Fruit fly (Drosophila melanogaster): ENCODE measurements around the gene CG14275.

The CG14275 gene

dm6 chr2L:8319858-8320525 is 7.3 kb upstream of the CG14275 start, which contains the start of the genes mtsh and strat (continued):
- peak; percentile 60; the same call in 1 of the 3 replicates for TF ChIP-seq so (GFP tag; IDR thresholded peaks at IDR 0.05)
- peak; percentile 73 for TF ChIP-seq CrebB (tag; optimal IDR thresholded peaks at IDR 0.05)
- TF ChIP-seq seq (GFP tag; IDR thresholded peaks at IDR 0.05), result no peak
- peak; percentile 8 for TF ChIP-seq org-1 (GFP tag; optimal IDR thresholded peaks at IDR 0.05)
- TF ChIP-seq CG4617 (GFP tag; optimal IDR thresholded peaks at IDR 0.05; ENCODE audit: borderline replicate concordance), result peak; percentile 96
- no peak for TF ChIP-seq CG9932 (GFP tag; IDR thresholded peaks at IDR 0.05)
- TF ChIP-seq MTF-1 (GFP tag; optimal IDR thresholded peaks at IDR 0.05; ENCODE audit: borderline replicate concordance), result peak; percentile 85
- peak; percentile 46 for TF ChIP-seq ems (GFP tag; optimal IDR thresholded peaks at IDR 0.05)
- peak; percentile 81 for TF ChIP-seq CG6765 (GFP tag; optimal IDR thresholded peaks at IDR 0.05)
- no peak for TF ChIP-seq CG7357 (GFP tag; IDR thresholded peaks at IDR 0.05)
- peak; percentile 64 for TF ChIP-seq MESR4 (GFP tag; optimal IDR thresholded peaks at IDR 0.05)
- no peak for TF ChIP-seq toy (GFP tag; IDR thresholded peaks at IDR 0.05)
- TF ChIP-seq CG12659 (GFP tag; optimal IDR thresholded peaks at IDR 0.05), result peak; percentile 55
- no peak for TF ChIP-seq hkb (optimal IDR thresholded peaks at IDR 0.05)
- peak; percentile 37 for TF ChIP-seq hkb (GFP tag; IDR thresholded peaks at IDR 0.05)
- TF ChIP-seq prd (optimal IDR thresholded peaks at IDR 0.05), result no peak
- TF ChIP-seq prd (GFP tag; IDR thresholded peaks at IDR 0.05), result peak; percentile 30; the same call in 1 of the 3 replicates
- TF ChIP-seq CG13894 (tag; optimal IDR thresholded peaks at IDR 0.05), result no peak
- TF ChIP-seq H2.0 (GFP tag; IDR thresholded peaks at IDR 0.05), result no peak; the same call in 1 of the 2 replicates
- peak; percentile 51; the same call in 2 of the 3 replicates for TF ChIP-seq CG16813 (GFP tag; IDR thresholded peaks at IDR 0.05; ENCODE audit: partially characterized antibody)
- TF ChIP-seq wek (GFP tag; optimal IDR thresholded peaks at IDR 0.05), result peak; percentile 3
- TF ChIP-seq CG1529 (GFP tag; optimal IDR thresholded peaks at IDR 0.05), result no peak
- TF ChIP-seq Jarid2 (GFP tag; optimal IDR thresholded peaks at IDR 0.05), result no peak
- peak; percentile 48; the same call in 1 of the 2 replicates for TF ChIP-seq ranshi (GFP tag; IDR thresholded peaks at IDR 0.05)
- TF ChIP-seq CG8944 (GFP tag; optimal IDR thresholded peaks at IDR 0.05), result no peak
- peak; percentile 13 for TF ChIP-seq CG16863 (GFP tag; optimal IDR thresholded peaks at IDR 0.05)
- no peak for TF ChIP-seq kay (GFP tag; optimal IDR thresholded peaks at IDR 0.05)
- TF ChIP-seq yki (optimal IDR thresholded peaks at IDR 0.05), result no peak
- peak; percentile 65 for TF ChIP-seq trem (tag; optimal IDR thresholded peaks at IDR 0.05)
- TF ChIP-seq CG32772 (GFP tag; IDR thresholded peaks at IDR 0.05), result no peak; the same call in 1 of the 2 replicates
- TF ChIP-seq CG1024 (GFP tag; IDR thresholded peaks at IDR 0.05), result no peak
- peak; percentile 49 for TF ChIP-seq Hsf (GFP tag; optimal IDR thresholded peaks at IDR 0.05)
- TF ChIP-seq Hr51 (GFP tag; optimal IDR thresholded peaks at IDR 0.05), result peak in 1 of 2 experiments; percentile 56
- no peak for TF ChIP-seq Dfd (GFP tag; optimal IDR thresholded peaks at IDR 0.05)
- peak; percentile 68 for TF ChIP-seq CG12104 (GFP tag; optimal IDR thresholded peaks at IDR 0.05)
- peak; percentile 45 for TF ChIP-seq fd3F (GFP tag; optimal IDR thresholded peaks at IDR 0.05)
- peak; percentile 37 for TF ChIP-seq pb (GFP tag; optimal IDR thresholded peaks at IDR 0.05)
- TF ChIP-seq CHES-1-like (GFP tag; optimal IDR thresholded peaks at IDR 0.05), result peak; percentile 55
- TF ChIP-seq Ptx1 (GFP tag; IDR thresholded peaks at IDR 0.05), result no peak; the same call in 1 of the 2 replicates
- no peak for TF ChIP-seq Hand (GFP tag; optimal IDR thresholded peaks at IDR 0.05)
- no peak for TF ChIP-seq sens-2 (GFP tag; IDR thresholded peaks at IDR 0.05)
- no peak for TF ChIP-seq CG11560 (tag; IDR thresholded peaks at IDR 0.05)
- TF ChIP-seq al (GFP tag; IDR thresholded peaks at IDR 0.05), result no peak
- TF ChIP-seq sd (tag; optimal IDR thresholded peaks at IDR 0.05), result no peak
- TF ChIP-seq CG10565 (GFP tag; optimal IDR thresholded peaks at IDR 0.05), result no peak
- peak; percentile 81 for TF ChIP-seq CG13296 (GFP tag; optimal IDR thresholded peaks at IDR 0.05)
- TF ChIP-seq otp (GFP tag; IDR thresholded peaks at IDR 0.05), result peak; percentile 63; the same call in 1 of the 3 replicates
- TF ChIP-seq CG7372 (GFP tag; IDR thresholded peaks at IDR 0.05), result 0 out of 2 replicates have a peak, but pooled peaks have one; percentile 8
- no peak for TF ChIP-seq CG10431 (GFP tag; optimal IDR thresholded peaks at IDR 0.05)
- TF ChIP-seq CoRest (tag; optimal IDR thresholded peaks at IDR 0.05), result peak; percentile 48
- no peak for TF ChIP-seq ro (GFP tag; IDR thresholded peaks at IDR 0.05)

All from whole organism, embryonic.